Worm (Caenorhabditis elegans): ENCODE measurements around the gene Y53G8AM.7.

Gene Y53G8AM.7

DNA sequence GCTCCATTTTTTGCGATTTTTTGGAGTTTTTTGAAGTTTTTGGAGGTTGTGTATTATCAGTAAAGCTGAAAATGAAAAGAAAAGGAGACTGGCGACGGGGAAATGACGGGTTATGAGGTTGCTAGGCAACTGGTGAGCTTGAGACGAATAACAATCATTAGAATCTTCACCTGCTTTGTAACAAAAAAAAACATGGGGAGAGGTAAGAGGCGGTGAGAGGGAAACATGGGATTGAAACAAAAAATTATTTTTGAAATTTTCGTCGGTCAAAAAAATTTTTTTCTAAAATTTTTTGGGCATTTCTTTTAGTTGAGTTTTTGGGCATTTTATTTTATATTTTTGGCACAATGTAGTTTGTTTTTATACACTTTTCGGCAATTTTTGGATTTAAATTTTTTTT is at the start of gene Y53G8AM.7:
TSS of gene Y53G8AM.7 (minus strand) at position 101 of the 400 bp plus-strand sequence.
- TF ChIP-seq tbx-2 (tag; optimal IDR thresholded peaks at IDR 0.05) (no peak), ZK546.5 (tag; optimal IDR thresholded peaks at IDR 0.05) (no peak), nhr-11 (tag; optimal IDR thresholded peaks at IDR 0.05) (no peak), lin-15B (tag; optimal IDR thresholded peaks at IDR 0.05) (no peak), nhr-237 (tag; optimal IDR thresholded peaks at IDR 0.05) (no peak), nhr-28 (tag; optimal IDR thresholded peaks at IDR 0.05) (no peak), ceh-28 (tag; optimal IDR thresholded peaks at IDR 0.05) (no peak), fkh-2 (tag; optimal IDR thresholded peaks at IDR 0.05) (no peak), fos-1 (tag; optimal IDR thresholded peaks at IDR 0.05) (no peak), pha-4 (tag; optimal IDR thresholded peaks at IDR 0.05) (no peak), mdl-1 (tag; optimal IDR thresholded peaks at IDR 0.05) (no peak), daf-12 (tag; optimal IDR thresholded peaks at IDR 0.05) (no peak), nhr-67 (tag; optimal IDR thresholded peaks at IDR 0.05) (no peak), lsy-12 (tag; optimal IDR thresholded peaks at IDR 0.05) (no peak), hmg-11 (tag; optimal IDR thresholded peaks at IDR 0.05) (no peak), mml-1 (tag; optimal IDR thresholded peaks at IDR 0.05) (no peak), nhr-43 (tag; optimal IDR thresholded peaks at IDR 0.05; ENCODE audit: poor library complexity, severe bottlenecking) (no peak)

ce11 chrIII:3312111-3312510 is 45.6 kb upstream of the Y53G8AM.7 start:
- TF ChIP-seq daf-12 (tag; optimal IDR thresholded peaks at IDR 0.05) (no peak), elt-1 (tag; optimal IDR thresholded peaks at IDR 0.05) (no peak), nhr-12 (tag; optimal IDR thresholded peaks at IDR 0.05) (no peak), elt-3 (tag; optimal IDR thresholded peaks at IDR 0.05) (no peak), ceh-9 (tag; optimal IDR thresholded peaks at IDR 0.05) (no peak), sea-2 (GFP tag; optimal IDR thresholded peaks at IDR 0.05) (no peak), mml-1 (tag; optimal IDR thresholded peaks at IDR 0.05) (no peak), nhr-67 (tag; optimal IDR thresholded peaks at IDR 0.05) (no peak), nhr-77 (tag; optimal IDR thresholded peaks at IDR 0.05) (no peak), unc-39 (tag; optimal IDR thresholded peaks at IDR 0.05) (no peak), jun-1 (tag; optimal IDR thresholded peaks at IDR 0.05) (no peak), nhr-25 (tag; optimal IDR thresholded peaks at IDR 0.05) (no peak), tbx-2 (tag; optimal IDR thresholded peaks at IDR 0.05) (no peak), ama-1 (optimal IDR thresholded peaks at IDR 0.05) (no peak), nhr-237 (tag; optimal IDR thresholded peaks at IDR 0.05) (no peak), nhr-76 (tag; optimal IDR thresholded peaks at IDR 0.05) (no peak), pqm-1 (tag; optimal IDR thresholded peaks at IDR 0.05) (no peak)

DNA sequence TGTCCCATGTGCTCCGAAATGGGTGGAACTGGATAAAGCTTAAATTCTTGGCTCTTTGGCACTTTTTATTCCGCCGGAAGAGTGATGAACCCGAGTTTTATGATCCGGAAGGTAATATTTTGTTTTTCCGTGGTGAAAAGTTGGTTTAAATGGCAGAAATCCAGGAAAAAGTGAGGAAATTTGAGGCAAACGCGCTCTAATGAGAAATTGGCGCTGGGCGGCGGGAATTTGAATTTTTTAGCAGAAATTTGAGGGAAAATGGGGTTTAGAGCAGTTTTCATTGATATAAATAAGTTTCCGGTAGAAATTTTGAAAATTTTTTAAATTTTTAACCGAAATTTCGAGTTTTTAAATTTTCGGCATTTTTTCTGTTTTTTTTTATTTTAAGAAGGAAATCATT is 45.1 kb upstream of the Y53G8AM.7 start:
- TF ChIP-seq ztf-11 (tag; optimal IDR thresholded peaks at IDR 0.05) (no peak), ztf-4 (tag; optimal IDR thresholded peaks at IDR 0.05) (no peak), ceh-9 (tag; optimal IDR thresholded peaks at IDR 0.05) (no peak), nhr-25 (tag; optimal IDR thresholded peaks at IDR 0.05) (no peak), nhr-237 (tag; optimal IDR thresholded peaks at IDR 0.05) (no peak), egl-27 (tag; optimal IDR thresholded peaks at IDR 0.05) (no peak), ceh-16 (tag; optimal IDR thresholded peaks at IDR 0.05) (no peak), nhr-23 (tag; optimal IDR thresholded peaks at IDR 0.05) (no peak), elt-2 (tag; optimal IDR thresholded peaks at IDR 0.05) (no peak), nfya-1 (tag; optimal IDR thresholded peaks at IDR 0.05; ENCODE audit: insufficient read depth) (no peak), aly-2 (tag; optimal IDR thresholded peaks at IDR 0.05) (no peak), unc-62 (GFP tag; optimal IDR thresholded peaks at IDR 0.05) (no peak), ZK546.5 (tag; optimal IDR thresholded peaks at IDR 0.05) (no peak), elt-3 (tag; optimal IDR thresholded peaks at IDR 0.05) (no peak), unc-39 (tag; optimal IDR thresholded peaks at IDR 0.05) (no peak), ceh-82 (tag; optimal IDR thresholded peaks at IDR 0.05) (no peak), nhr-67 (tag; optimal IDR thresholded peaks at IDR 0.05) (no peak)
